Fruit fly (Drosophila melanogaster): Measurements from ENCODE around the gene RpL28.

- TF ChIP-seq psq (optimal IDR thresholded peaks at IDR 0.05) (no peak), CG8478 (optimal IDR thresholded peaks at IDR 0.05) (no peak), usp (GFP tag; optimal IDR thresholded peaks at IDR 0.05) (no peak), Dll (optimal IDR thresholded peaks at IDR 0.05) (no peak), pan (optimal IDR thresholded peaks at IDR 0.05) (no peak)
Measured at dm6 chr3L:3177872-3178271, 44.9 kb downstream of the RpL28 start.
